Fruit fly (Drosophila melanogaster) whole organism, adult: Measurements from ENCODE around the gene Pli.

Experiments used
- CG11617 ChIP-seq: fragments of 200-800 bp; sonication (Bioruptor generic); optimal IDR thresholded peaks from 2 replicates; lab custom pipeline; 2017; ENCODE audit warnings: mild to moderate bottlenecking, missing biosample characterization, missing genetic modification reagents, missing genetic modification characterization
- CG12768 ChIP-seq: fragments of 200-800 bp; sonication (Bioruptor generic); optimal IDR thresholded peaks from 2 replicates; lab custom pipeline; 2017; ENCODE audit warnings: missing biosample characterization, missing genetic modification characterization, mild to moderate bottlenecking, moderate library complexity, missing genetic modification reagents
- CG14711 ChIP-seq: fragments of 200-800 bp; sonication (Bioruptor generic); optimal IDR thresholded peaks from 2 replicates; lab custom pipeline; 2018; ENCODE audit warnings: missing biosample characterization, mild to moderate bottlenecking, missing genetic modification characterization, moderate library complexity
- CG1620 ChIP-seq: fragments of 200-800 bp; sonication (Bioruptor generic); optimal IDR thresholded peaks from 2 replicates; lab custom pipeline; 2016; ENCODE audit warnings: missing biosample characterization, missing genetic modification characterization
- CG33017 ChIP-seq: fragments of 200-800 bp; sonication (Bioruptor generic); optimal IDR thresholded peaks from 2 replicates; lab custom pipeline; 2018; ENCODE audit warnings: missing biosample characterization, mild to moderate bottlenecking, missing genetic modification characterization, moderate library complexity
- CG5204 ChIP-seq: fragments of 200-800 bp; sonication (Bioruptor generic); optimal IDR thresholded peaks from 2 replicates; lab custom pipeline; 2016; ENCODE audit warnings: missing biosample characterization, missing genetic modification characterization
- CG7045 ChIP-seq: fragments of 200-800 bp; sonication (Bioruptor generic); optimal IDR thresholded peaks from 2 replicates; lab custom pipeline; 2017; ENCODE audit warnings: missing biosample characterization, mild to moderate bottlenecking, missing genetic modification characterization
- CG7101 ChIP-seq: fragments of 200-800 bp; sonication (Bioruptor generic); optimal IDR thresholded peaks from 2 replicates; lab custom pipeline; 2018; ENCODE audit warnings: missing biosample characterization, mild to moderate bottlenecking, missing genetic modification characterization, moderate library complexity
- Clk ChIP-seq: fragments of 200-800 bp; sonication (Bioruptor generic); optimal IDR thresholded peaks from 2 replicates; lab custom pipeline; 2017; ENCODE audit warnings: missing biosample characterization, missing genetic modification characterization
- Crg-1 ChIP-seq: fragments of 200-800 bp; sonication (Bioruptor generic); optimal IDR thresholded peaks from 2 replicates; lab custom pipeline; 2016; ENCODE audit warnings: missing biosample characterization, missing genetic modification characterization
- Hr96 ChIP-seq: fragments of 200-800 bp; sonication (Bioruptor generic); optimal IDR thresholded peaks from 2 replicates; lab custom pipeline; 2016; ENCODE audit warnings: missing biosample characterization, missing genetic modification characterization
- Mnt ChIP-seq: fragments of 200-800 bp; sonication (Bioruptor generic); optimal IDR thresholded peaks from 2 replicates; lab custom pipeline; 2016; ENCODE audit warnings: missing biosample characterization, mild to moderate bottlenecking, missing genetic modification characterization
- bab1 ChIP-seq: fragments of 200-800 bp; sonication (Bioruptor generic); optimal IDR thresholded peaks from 3 replicates; lab custom pipeline; 2019; ENCODE audit warnings: missing biosample characterization, mild to moderate bottlenecking, missing genetic modification characterization, moderate library complexity
- cic ChIP-seq: fragments of 200-800 bp; sonication (Bioruptor generic); optimal IDR thresholded peaks from 2 replicates; lab custom pipeline; 2017; ENCODE audit warnings: missing biosample characterization, mild to moderate bottlenecking, missing genetic modification characterization, moderate library complexity
- cnc ChIP-seq, 2 experiments: fragments of >200 bp; optimal IDR thresholded peaks; 2 replicates each; lab custom pipeline; 2017
- kay ChIP-seq: fragments of 200-800 bp; sonication (Bioruptor generic); peaks from one replicate; lab custom pipeline; 2016; ENCODE audit warnings: missing biosample characterization, missing genetic modification characterization, borderline replicate concordance
- ovo ChIP-seq: fragments of 200-800 bp; sonication (Bioruptor generic); optimal IDR thresholded peaks from 2 replicates; lab custom pipeline; 2016; ENCODE audit warnings: missing biosample characterization, missing genetic modification characterization
- pad ChIP-seq: fragments of 200-800 bp; sonication (Bioruptor generic); optimal IDR thresholded peaks from 3 replicates; lab custom pipeline; 2017; ENCODE audit warnings: missing biosample characterization, missing genetic modification characterization, mild to moderate bottlenecking, moderate library complexity, missing genetic modification reagents
- tj ChIP-seq: fragments of 200-800 bp; sonication (Bioruptor generic); optimal IDR thresholded peaks from 3 replicates; lab custom pipeline; 2017; ENCODE audit warnings: missing biosample characterization, mild to moderate bottlenecking, missing genetic modification characterization, moderate library complexity
- toe ChIP-seq: fragments of 200-800 bp; sonication (Bioruptor generic); optimal IDR thresholded peaks from 2 replicates; lab custom pipeline; 2016; ENCODE audit warnings: missing biosample characterization, missing genetic modification characterization

The Pli gene

DNA sequence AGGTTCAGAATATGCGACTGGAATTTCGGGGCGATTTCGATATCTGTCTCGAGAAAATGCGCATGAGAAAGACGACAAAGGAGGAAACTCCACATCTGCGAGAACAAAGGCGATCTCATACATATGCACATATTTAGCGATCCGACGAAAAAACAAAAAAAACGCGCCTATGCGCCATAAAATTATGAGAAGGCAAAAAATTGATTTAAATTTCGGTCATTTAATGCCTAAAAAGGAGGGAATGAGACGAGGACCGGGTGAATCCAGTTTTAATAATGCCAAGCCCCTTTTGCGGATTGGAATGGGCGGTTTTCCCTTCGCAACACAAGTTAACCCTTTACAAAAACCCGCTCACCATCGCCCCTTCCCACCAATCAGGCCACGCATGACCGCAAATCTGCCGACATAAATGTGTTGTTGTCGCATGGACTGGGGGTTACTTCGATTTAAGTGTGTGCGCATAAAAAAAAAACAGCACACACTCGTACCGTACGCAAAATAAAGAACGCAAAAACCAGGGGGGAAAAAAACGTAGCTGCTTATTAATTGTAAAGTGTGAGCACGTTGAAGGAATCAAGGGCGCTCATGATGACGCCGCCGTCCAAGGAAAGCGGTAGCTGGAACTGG is 24.7 kb upstream of the Pli start:
- TF ChIP-seq CG11617 (GFP tag; lab: Kevin White, UChicago) (no peak), CG7045 (GFP tag; lab: Kevin White, UChicago) (no peak), cnc (optimal IDR thresholded peaks at IDR 0.05; lab: Kevin White, UChicago) (no peak), CG7101 (tag; lab: Kevin White, UChicago) (no peak)

DNA sequence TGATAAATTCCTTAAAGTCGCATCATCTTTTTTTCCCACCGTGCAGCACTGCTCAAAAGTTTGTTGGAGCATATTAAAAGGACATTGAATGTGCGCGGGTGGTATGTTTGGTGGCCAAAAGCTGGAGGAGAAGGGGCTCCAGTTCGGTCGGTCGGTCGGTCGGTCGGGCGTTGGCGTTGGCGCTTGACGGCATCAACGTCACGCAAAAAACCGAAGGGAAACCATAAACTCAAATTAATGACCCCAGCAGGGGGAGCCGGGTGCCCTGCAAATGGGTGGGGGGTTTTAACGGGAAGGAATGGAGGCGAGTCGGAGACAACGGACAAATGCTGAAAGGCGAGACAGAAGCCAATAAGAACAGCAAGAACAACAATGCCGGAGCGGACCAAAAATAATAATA is 22.5 kb upstream of the Pli start:
- no peak for TF ChIP-seq cnc (optimal IDR thresholded peaks at IDR 0.05; lab: Kevin White, UChicago)
- no peak for TF ChIP-seq CG5204 (GFP tag; lab: Kevin White, UChicago)
- TF ChIP-seq CG7101 (tag; lab: Kevin White, UChicago), result no peak
- TF ChIP-seq CG7045 (GFP tag; lab: Kevin White, UChicago), result no peak
- no peak for TF ChIP-seq CG11617 (GFP tag; lab: Kevin White, UChicago)
- no peak for TF ChIP-seq tj
- TF ChIP-seq Clk (GFP tag; lab: Kevin White, UChicago), result no peak

DNA sequence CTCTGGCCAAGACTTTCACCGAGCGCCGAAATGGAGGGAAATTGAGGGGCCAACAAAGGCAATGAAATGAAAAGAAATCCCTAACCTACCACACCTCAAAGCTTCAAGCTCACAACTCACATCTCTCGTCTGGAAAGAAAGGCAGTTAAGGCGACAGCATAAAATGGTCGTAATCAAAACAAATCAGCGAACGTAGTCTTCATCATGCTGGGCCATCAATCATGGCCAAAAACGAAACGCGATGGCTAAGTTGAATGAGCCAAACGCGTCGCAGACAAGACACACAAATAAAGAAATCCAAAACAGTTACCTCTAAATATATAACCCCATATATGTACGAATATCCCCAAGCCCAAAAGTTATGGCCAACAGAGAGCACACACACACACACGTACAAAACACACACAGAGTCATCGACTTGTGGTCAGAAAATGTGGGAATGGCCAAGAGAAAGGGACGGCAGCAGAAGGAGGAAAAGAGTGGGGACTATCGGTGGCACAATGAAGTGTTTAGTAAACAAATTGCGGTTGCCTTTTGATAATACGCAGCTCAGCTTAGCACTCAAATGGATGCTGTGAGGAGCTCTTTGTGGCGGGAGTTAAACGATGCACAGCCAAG is 21.3 kb upstream of the Pli start:
- TF ChIP-seq Crg-1 (GFP tag; lab: Kevin White, UChicago) (no peak), cic (GFP tag; lab: Kevin White, UChicago) (no peak), CG33017 (tag; lab: Kevin White, UChicago) (no peak), CG7045 (GFP tag; lab: Kevin White, UChicago) (no peak), cnc (optimal IDR thresholded peaks at IDR 0.05; lab: Kevin White, UChicago) (no peak), CG14711 (tag; lab: Kevin White, UChicago) (no peak), Mnt (GFP tag; lab: Kevin White, UChicago) (no peak), CG12768 (GFP tag; lab: Kevin White, UChicago) (no peak), CG5204 (GFP tag; lab: Kevin White, UChicago) (no peak), tj (no peak), ovo (GFP tag; lab: Kevin White, UChicago) (no peak), CG1620 (GFP tag; lab: Kevin White, UChicago) (no peak), CG11617 (GFP tag; lab: Kevin White, UChicago) (no peak), Clk (GFP tag; lab: Kevin White, UChicago) (no peak), toe (GFP tag; lab: Kevin White, UChicago) (no peak), Hr96 (GFP tag; lab: Kevin White, UChicago) (no peak), pad (GFP tag; lab: Kevin White, UChicago) (no peak), CG7101 (tag; lab: Kevin White, UChicago) (no peak), kay (GFP tag; lab: Kevin White, UChicago) (no peak), bab1 (GFP tag; lab: Kevin White, UChicago) (no peak)

DNA sequence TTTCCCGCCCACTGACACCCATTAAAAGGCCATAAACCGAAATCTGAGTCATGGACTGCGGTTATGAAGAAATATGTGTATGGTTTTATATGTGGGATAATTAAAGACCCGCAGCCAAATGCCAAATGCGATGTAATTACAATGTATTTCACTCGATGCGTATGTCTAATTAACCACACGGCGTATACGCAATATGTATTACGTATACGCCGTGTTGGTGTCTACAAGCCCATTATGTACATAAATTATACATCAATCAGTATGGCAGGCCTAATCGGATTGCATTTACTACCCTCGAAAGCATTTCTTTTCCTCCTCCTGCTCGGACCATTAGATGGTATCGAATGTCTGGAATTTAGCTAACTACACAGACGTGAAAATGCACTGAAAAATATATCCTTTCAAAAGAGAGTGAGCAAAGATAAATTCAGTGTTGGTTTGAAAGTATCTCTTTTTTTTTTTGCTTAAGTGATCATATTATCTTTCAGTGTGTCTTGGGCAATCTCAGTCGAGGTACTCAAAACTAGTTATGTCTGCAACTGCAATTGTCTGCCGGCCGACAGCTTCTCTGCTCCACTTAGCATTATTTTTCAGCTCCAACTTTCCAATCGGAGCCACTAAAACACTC is 20.5 kb upstream of the Pli start:
- TF ChIP-seq Crg-1 (GFP tag; lab: Kevin White, UChicago), result no peak
- TF ChIP-seq pad (GFP tag; lab: Kevin White, UChicago), result no peak
- TF ChIP-seq CG14711 (tag; lab: Kevin White, UChicago), result no peak
- TF ChIP-seq tj, result no peak
- TF ChIP-seq CG1620 (GFP tag; lab: Kevin White, UChicago), result no peak
- TF ChIP-seq kay (GFP tag; lab: Kevin White, UChicago), result no peak
- no peak for TF ChIP-seq cnc (optimal IDR thresholded peaks at IDR 0.05; lab: Kevin White, UChicago)
- no peak for TF ChIP-seq CG33017 (tag; lab: Kevin White, UChicago)
- no peak for TF ChIP-seq CG12768 (GFP tag; lab: Kevin White, UChicago)
- no peak for TF ChIP-seq ovo (GFP tag; lab: Kevin White, UChicago)
- no peak for TF ChIP-seq Hr96 (GFP tag; lab: Kevin White, UChicago)
- TF ChIP-seq cic (GFP tag; lab: Kevin White, UChicago), result no peak
- TF ChIP-seq bab1 (GFP tag; lab: Kevin White, UChicago), result no peak

DNA sequence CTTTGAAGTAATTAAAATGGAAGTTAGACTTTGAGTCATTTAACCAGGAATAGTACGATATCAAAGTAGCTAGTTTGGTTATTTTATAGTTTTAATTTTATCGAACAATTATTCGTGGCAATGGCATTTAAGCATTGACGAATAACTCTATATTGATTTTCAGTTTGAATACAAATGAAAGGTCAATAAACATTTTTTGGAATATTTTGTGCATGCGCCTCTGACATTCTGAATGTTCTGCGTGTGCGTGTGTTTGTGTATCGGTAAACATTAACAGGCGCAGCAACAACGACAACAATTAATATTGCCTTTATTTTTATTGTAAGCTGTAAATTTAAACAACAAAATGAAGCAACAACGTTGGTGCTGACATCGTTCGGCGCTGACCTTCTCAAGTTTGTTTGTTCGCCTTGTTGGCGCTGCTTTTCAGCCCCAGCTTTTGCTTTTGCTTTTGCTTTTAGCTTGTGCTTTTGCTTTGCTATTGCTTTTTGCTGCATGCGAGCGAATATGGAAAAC is 19.6 kb upstream of the Pli start:
- TF ChIP-seq kay (GFP tag; lab: Kevin White, UChicago) (no peak), Crg-1 (GFP tag; lab: Kevin White, UChicago) (peak; percentile 8)

DNA sequence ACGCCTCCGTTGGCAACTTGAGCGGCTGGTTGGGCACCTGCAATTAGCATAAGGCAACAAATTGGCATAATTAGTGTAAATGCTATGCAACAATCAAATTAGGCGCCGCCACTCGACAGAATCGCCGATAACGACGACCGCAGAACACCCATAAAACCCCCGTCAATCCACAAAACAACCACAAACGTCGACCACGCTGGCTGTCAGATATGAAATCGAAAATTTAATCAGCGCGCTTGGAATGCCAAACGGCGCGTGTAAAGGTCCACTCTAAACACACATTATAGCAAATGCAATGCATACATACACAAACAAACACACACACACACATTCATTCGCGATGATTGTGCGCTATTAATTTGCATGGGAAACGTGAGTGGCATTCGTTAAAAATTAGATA is 13.6 kb upstream of the Pli start:
- TF ChIP-seq cnc (optimal IDR thresholded peaks at IDR 0.05; lab: Kevin White, UChicago) (no peak), CG14711 (tag; lab: Kevin White, UChicago) (no peak), Clk (GFP tag; lab: Kevin White, UChicago) (no peak), toe (GFP tag; lab: Kevin White, UChicago) (no peak), Crg-1 (GFP tag; lab: Kevin White, UChicago) (no peak), Hr96 (GFP tag; lab: Kevin White, UChicago) (no peak), CG33017 (tag; lab: Kevin White, UChicago) (no peak), CG7101 (tag; lab: Kevin White, UChicago) (no peak), bab1 (GFP tag; lab: Kevin White, UChicago) (no peak), CG7045 (GFP tag; lab: Kevin White, UChicago) (no peak), ovo (GFP tag; lab: Kevin White, UChicago) (no peak), Mnt (GFP tag; lab: Kevin White, UChicago) (no peak), CG5204 (GFP tag; lab: Kevin White, UChicago) (no peak), cic (GFP tag; lab: Kevin White, UChicago) (no peak), CG1620 (GFP tag; lab: Kevin White, UChicago) (no peak), CG12768 (GFP tag; lab: Kevin White, UChicago) (no peak)
